Fruit fly (Drosophila melanogaster) whole organism, embryonic: ENCODE data around the gene frm.

ENCODE experiments used
- BEAF-32 ChIP-seq: fragments of 200-800 bp; sonication (Bioruptor generic); optimal IDR thresholded peaks from 3 replicates; lab custom pipeline; 2017; ENCODE audit warnings: missing biosample characterization, missing genetic modification characterization, mild to moderate bottlenecking, moderate library complexity, missing genetic modification reagents
- BtbVII ChIP-seq: fragments of 200-800 bp; sonication (Bioruptor generic); optimal IDR thresholded peaks from 3 replicates; lab custom pipeline; 2017; ENCODE audit warnings: missing biosample characterization, mild to moderate bottlenecking, missing genetic modification characterization
- CG10565 ChIP-seq: fragments of 200-800 bp; sonication (Bioruptor generic); optimal IDR thresholded peaks from 3 replicates; lab custom pipeline; 2016; ENCODE audit warnings: missing biosample characterization, mild to moderate bottlenecking, missing genetic modification characterization
- CG10979 ChIP-seq: fragments of 200-800 bp; sonication (Bioruptor generic); optimal IDR thresholded peaks from 2 replicates; lab custom pipeline; 2018; ENCODE audit warnings: missing biosample characterization, mild to moderate bottlenecking, missing genetic modification characterization, moderate library complexity
- CG11504 ChIP-seq: fragments of 200-800 bp; sonication (Bioruptor generic); optimal IDR thresholded peaks from 3 replicates; lab custom pipeline; 2019; ENCODE audit warnings: missing biosample characterization, mild to moderate bottlenecking, missing genetic modification characterization, moderate library complexity
- CG11695 ChIP-seq: fragments of 200-800 bp; sonication (Bioruptor generic); IDR thresholded peaks from 3 replicates; pipeline ENCODE4 v1.3.6; 2022; ENCODE audit warnings: missing biosample characterization, missing genetic modification characterization
- CG13287 ChIP-seq: fragments of 200-800 bp; sonication (Bioruptor generic); IDR thresholded peaks from 2 replicates; pipeline ENCODE4 v1.3.6; 2022; ENCODE audit warnings: missing biosample characterization, missing genetic modification characterization; ENCODE audit not compliant: partially characterized antibody
- CG13424 ChIP-seq: fragments of 200-800 bp; sonication (Bioruptor generic); optimal IDR thresholded peaks from 2 replicates; lab custom pipeline; 2019; ENCODE audit warnings: missing biosample characterization, mild to moderate bottlenecking, missing genetic modification characterization, moderate library complexity
- CG13624 ChIP-seq: fragments of 200-800 bp; sonication (Bioruptor generic); optimal IDR thresholded peaks from 2 replicates; lab custom pipeline; 2016; ENCODE audit warnings: missing biosample characterization, missing genetic modification characterization
- CG13894 ChIP-seq: fragments of 200-800 bp; sonication (Bioruptor generic); optimal IDR thresholded peaks from 3 replicates; lab custom pipeline; 2018; ENCODE audit warnings: missing biosample characterization, mild to moderate bottlenecking, missing genetic modification characterization, moderate library complexity
- CG14667 ChIP-seq: fragments of 200-800 bp; sonication (Bioruptor generic); IDR thresholded peaks from 2 replicates; pipeline ENCODE4 v1.3.6; 2022; ENCODE audit warnings: missing biosample characterization, missing genetic modification characterization
- CG17385 ChIP-seq: fragments of 200-800 bp; sonication (Bioruptor generic); optimal IDR thresholded peaks from 3 replicates; lab custom pipeline; 2018; ENCODE audit warnings: missing biosample characterization, mild to moderate bottlenecking, missing genetic modification characterization
- CG17568 ChIP-seq: fragments of 200-800 bp; sonication (Bioruptor generic); optimal IDR thresholded peaks from 2 replicates; lab custom pipeline; 2018; ENCODE audit warnings: missing biosample characterization, mild to moderate bottlenecking, missing genetic modification characterization, moderate library complexity
- CG17612 ChIP-seq: fragments of 200-800 bp; sonication (Bioruptor generic); IDR thresholded peaks from 2 replicates; pipeline ENCODE4 v1.3.6; 2022; ENCODE audit warnings: missing biosample characterization, missing genetic modification characterization
- CG18011 ChIP-seq: fragments of 200-800 bp; sonication (Bioruptor generic); optimal IDR thresholded peaks from 2 replicates; lab custom pipeline; 2017; ENCODE audit warnings: missing biosample characterization, missing genetic modification characterization, mild to moderate bottlenecking, moderate library complexity, missing genotype
- CG30020 ChIP-seq: fragments of 200-800 bp; optimal IDR thresholded peaks from 2 replicates; lab custom pipeline; 2019; ENCODE audit warnings: missing biosample characterization, mild to moderate bottlenecking, missing genetic modification characterization, moderate library complexity
- CG3407 ChIP-seq: fragments of 200-800 bp; sonication (Bioruptor generic); optimal IDR thresholded peaks from 2 replicates; lab custom pipeline; 2018; ENCODE audit warnings: missing biosample characterization, mild to moderate bottlenecking, missing genetic modification characterization
- CG4854 ChIP-seq: fragments of 200-800 bp; sonication (Bioruptor generic); optimal IDR thresholded peaks from 2 replicates; lab custom pipeline; 2016; ENCODE audit warnings: missing biosample characterization, missing genetic modification characterization, inconsistent platforms
- CG5180 ChIP-seq: fragments of 200-800 bp; sonication (Bioruptor generic); optimal IDR thresholded peaks from 3 replicates; lab custom pipeline; 2017; ENCODE audit warnings: missing biosample characterization, missing genetic modification characterization, mild to moderate bottlenecking, moderate library complexity, missing genetic modification reagents
- CG7786 ChIP-seq: fragments of 200-800 bp; sonication (Bioruptor generic); optimal IDR thresholded peaks from 2 replicates; lab custom pipeline; 2016; ENCODE audit warnings: missing biosample characterization, missing genetic modification characterization
- CG7987 ChIP-seq: fragments of 200-800 bp; sonication (Bioruptor generic); optimal IDR thresholded peaks from 2 replicates; lab custom pipeline; 2018; ENCODE audit warnings: missing biosample characterization, mild to moderate bottlenecking, missing genetic modification characterization, moderate library complexity
- Dll ChIP-seq: fragments of 200-800 bp; sonication (Bioruptor generic); IDR thresholded peaks from 4 replicates; pipeline ENCODE4 v1.3.6; 2022; ENCODE audit warnings: missing biosample characterization, missing genetic modification characterization; ENCODE audit not compliant: partially characterized antibody
- Dp ChIP-seq: fragments of 200-800 bp; sonication (Bioruptor generic); optimal IDR thresholded peaks from 2 replicates; lab custom pipeline; 2018; ENCODE audit warnings: missing biosample characterization, mild to moderate bottlenecking, missing genetic modification characterization, moderate library complexity
- Ets65A ChIP-seq: fragments of 200-800 bp; sonication (Bioruptor generic); peaks from one replicate; lab custom pipeline; 2016; ENCODE audit warnings: missing biosample characterization, missing genetic modification characterization
- Hmx ChIP-seq: fragments of 200-800 bp; sonication (Bioruptor generic); optimal IDR thresholded peaks from 2 replicates; lab custom pipeline; 2016; ENCODE audit warnings: missing biosample characterization, missing genetic modification characterization
- Nf-YC ChIP-seq: fragments of 200-800 bp; optimal IDR thresholded peaks from 3 replicates; lab custom pipeline; 2019; ENCODE audit warnings: missing biosample characterization, mild to moderate bottlenecking, missing genetic modification characterization, moderate library complexity
- NfI ChIP-seq: fragments of 200-800 bp; sonication (Bioruptor generic); optimal IDR thresholded peaks from 3 replicates; lab custom pipeline; 2018; ENCODE audit warnings: missing biosample characterization, mild to moderate bottlenecking, missing genetic modification characterization, moderate library complexity
- Oaz ChIP-seq: fragments of 200-800 bp; sonication (Bioruptor generic); IDR thresholded peaks from 2 replicates; pipeline ENCODE4 v1.3.6; 2022; ENCODE audit warnings: missing biosample characterization, missing genetic modification characterization
- Stat92E ChIP-seq, 3 experiments: fragments of >200 bp in 2 of 3; fragments of 200-800 bp in 1 of 3; sonication (Bioruptor generic) in 1 of 3; optimal IDR thresholded peaks; 2 replicates each; lab custom pipeline; 2017 to 2019; ENCODE audit warnings: missing biosample characterization in 3 of 3, missing genetic modification characterization in 3 of 3, mild to moderate bottlenecking in 1 of 3, moderate library complexity in 1 of 3
- Taf1 ChIP-seq: fragments of 200-800 bp; sonication (Bioruptor generic); IDR thresholded peaks from 2 replicates; pipeline ENCODE4 v1.3.6; 2022; ENCODE audit warnings: missing biosample characterization, missing genetic modification characterization
- Xrp1 ChIP-seq: fragments of 200-800 bp; sonication (Bioruptor generic); IDR thresholded peaks from 2 replicates; pipeline ENCODE4 v1.3.6; 2022; ENCODE audit warnings: missing biosample characterization, missing genetic modification characterization
- YL-1 ChIP-seq: fragments of 200-800 bp; sonication (Bioruptor generic); optimal IDR thresholded peaks from 3 replicates; lab custom pipeline; 2017; ENCODE audit warnings: missing biosample characterization, mild to moderate bottlenecking, missing genetic modification characterization
- ase ChIP-seq: fragments of 200-800 bp; sonication (Bioruptor generic); IDR thresholded peaks from 3 replicates; pipeline ENCODE4 v1.3.6; 2022; ENCODE audit warnings: missing biosample characterization, missing genetic modification characterization
- az2 ChIP-seq: fragments of 200-800 bp; sonication (Bioruptor generic); optimal IDR thresholded peaks from 3 replicates; lab custom pipeline; 2016; ENCODE audit warnings: missing biosample characterization, missing genetic modification characterization
- dan ChIP-seq: fragments of 200-800 bp; sonication (Bioruptor generic); IDR thresholded peaks from 2 replicates; pipeline ENCODE4 v1.3.6; 2022; ENCODE audit warnings: missing biosample characterization, missing genetic modification characterization
- emc ChIP-seq: fragments of 200-800 bp; sonication (Bioruptor generic); optimal IDR thresholded peaks from 2 replicates; lab custom pipeline; 2016; ENCODE audit warnings: missing biosample characterization, missing genetic modification characterization
- fd3F ChIP-seq: fragments of 200-800 bp; sonication (Bioruptor generic); optimal IDR thresholded peaks from 2 replicates; lab custom pipeline; 2018; ENCODE audit warnings: missing biosample characterization, mild to moderate bottlenecking, missing genetic modification characterization, moderate library complexity
- grn ChIP-seq: fragments of 200-800 bp; sonication (Bioruptor generic); optimal IDR thresholded peaks from 3 replicates; lab custom pipeline; 2017; ENCODE audit warnings: missing biosample characterization, missing genetic modification characterization
- kah ChIP-seq: fragments of 200-800 bp; sonication (Bioruptor generic); optimal IDR thresholded peaks from 2 replicates; lab custom pipeline; 2018; ENCODE audit warnings: missing biosample characterization, mild to moderate bottlenecking, missing genetic modification characterization
- lilli ChIP-seq: fragments of 200-800 bp; sonication (Bioruptor generic); optimal IDR thresholded peaks from 3 replicates; lab custom pipeline; 2016; ENCODE audit warnings: missing biosample characterization, missing genetic modification characterization
- oc ChIP-seq: fragments of 200-800 bp; sonication (Bioruptor generic); optimal IDR thresholded peaks from 2 replicates; lab custom pipeline; 2018; ENCODE audit warnings: missing biosample characterization, mild to moderate bottlenecking, missing genetic modification characterization, moderate library complexity
- pb ChIP-seq: fragments of 200-800 bp; sonication (Bioruptor generic); optimal IDR thresholded peaks from 3 replicates; lab custom pipeline; 2016; ENCODE audit warnings: missing biosample characterization, missing genetic modification characterization
- ro ChIP-seq: fragments of 200-800 bp; sonication (Bioruptor generic); IDR thresholded peaks from 2 replicates; pipeline ENCODE4 v1.3.6; 2022; ENCODE audit warnings: missing biosample characterization, missing genetic modification characterization
- slou ChIP-seq: fragments of 200-800 bp; sonication (Bioruptor generic); optimal IDR thresholded peaks from 3 replicates; lab custom pipeline; 2016; ENCODE audit warnings: missing biosample characterization, missing genetic modification characterization
- toy ChIP-seq: fragments of 200-800 bp; sonication (Bioruptor generic); IDR thresholded peaks from 2 replicates; pipeline ENCODE4 v1.3.6; 2022; ENCODE audit warnings: missing biosample characterization, missing genetic modification characterization
- tx ChIP-seq: fragments of 200-800 bp; sonication (Bioruptor generic); optimal IDR thresholded peaks from 2 replicates; lab custom pipeline; 2016; ENCODE audit warnings: missing biosample characterization, missing genetic modification characterization
- unc-4 ChIP-seq: fragments of 200-800 bp; sonication (Bioruptor generic); IDR thresholded peaks from 2 replicates; pipeline ENCODE4 v1.3.6; 2022; ENCODE audit warnings: missing biosample characterization, missing genetic modification characterization; ENCODE audit not compliant: partially characterized antibody
- vfl ChIP-seq: fragments of 200-800 bp; sonication (Bioruptor generic); optimal IDR thresholded peaks from 2 replicates; lab custom pipeline; 2016; ENCODE audit warnings: missing biosample characterization, missing genetic modification characterization
- wek ChIP-seq: fragments of 200-800 bp; sonication (Bioruptor generic); optimal IDR thresholded peaks from 3 replicates; lab custom pipeline; 2018; ENCODE audit warnings: missing biosample characterization, mild to moderate bottlenecking, missing genetic modification characterization, moderate library complexity
- zf30C ChIP-seq: fragments of 200-800 bp; sonication (Bioruptor generic); optimal IDR thresholded peaks from 3 replicates; lab custom pipeline; 2018; ENCODE audit warnings: missing biosample characterization, mild to moderate bottlenecking, missing genetic modification characterization

The frm gene

DNA sequence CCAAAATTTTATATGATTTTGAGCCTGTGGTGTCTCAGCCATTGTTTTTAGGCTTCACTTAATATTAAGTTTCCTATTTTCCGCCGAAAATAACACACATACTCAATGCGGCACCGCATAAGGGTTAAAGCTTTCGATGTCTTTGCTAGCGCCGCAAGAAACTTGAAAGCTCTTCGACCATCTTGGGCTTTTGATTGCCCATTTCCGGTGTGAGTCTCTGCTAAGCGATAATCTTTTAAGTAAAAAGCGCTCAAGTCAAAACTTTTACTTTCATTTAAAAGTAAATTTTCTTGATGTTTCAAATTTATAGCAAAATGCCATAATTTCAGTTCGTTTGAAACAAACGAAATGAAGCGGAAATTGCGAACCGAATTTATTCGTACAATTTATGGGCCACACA, 39.0 kb downstream of the frm start (continued):
- TF ChIP-seq CG13894 (tag; lab: Kevin White, UChicago) (no peak), oc (tag; lab: Kevin White, UChicago) (peak; percentile 87), CG13624 (GFP tag; lab: Kevin White, UChicago) (peak; percentile 92), CG5180 (GFP tag; lab: Kevin White, UChicago) (peak; percentile 69), dan (GFP tag; lab: Robert Waterston, UW) (no peak), Ets65A (GFP tag; lab: Kevin White, UChicago) (peak; percentile 99), Xrp1 (GFP tag; lab: Robert Waterston, UW) (no peak; the same call in 1 of the 2 replicates), CG13287 (GFP tag; lab: Robert Waterston, UW) (peak; percentile 78), az2 (GFP tag; lab: Kevin White, UChicago) (peak; percentile 76), slou (GFP tag; lab: Kevin White, UChicago) (peak; percentile 76), Dll (GFP tag; lab: Robert Waterston, UW) (no peak), CG17385 (GFP tag; lab: Kevin White, UChicago) (peak; percentile 84), tx (GFP tag; lab: Kevin White, UChicago) (peak; percentile 76), vfl (GFP tag; lab: Kevin White, UChicago) (peak; percentile 78), CG10979 (tag; lab: Kevin White, UChicago) (no peak), CG17568 (GFP tag; lab: Kevin White, UChicago) (peak; percentile 89), CG7786 (GFP tag; lab: Kevin White, UChicago) (peak; percentile 62), BEAF-32 (GFP tag; lab: Kevin White, UChicago) (peak; percentile 8), Dp (GFP tag; lab: Kevin White, UChicago) (peak; percentile 35), CG3407 (GFP tag; lab: Kevin White, UChicago) (peak; percentile 84), fd3F (GFP tag; lab: Kevin White, UChicago) (peak; percentile 81), Stat92E (GFP tag; optimal IDR thresholded peaks at IDR 0.05; lab: Kevin White, UChicago) (no peak), CG4854 (GFP tag; lab: Kevin White, UChicago) (peak; percentile 91), Oaz (GFP tag; lab: Robert Waterston, UW) (peak; percentile 85), zf30C (GFP tag; lab: Kevin White, UChicago) (no peak), NfI (GFP tag; lab: Kevin White, UChicago) (peak; percentile 97), Nf-YC (no peak), grn (GFP tag; lab: Kevin White, UChicago) (peak; percentile 83), CG7987 (GFP tag; lab: Kevin White, UChicago) (peak; percentile 98), pb (GFP tag; lab: Kevin White, UChicago) (peak; percentile 87), CG11695 (peak; percentile 63; the same call in 1 of the 3 replicates), ro (GFP tag; lab: Robert Waterston, UW) (peak; percentile 27; the same call in 1 of the 2 replicates), CG10565 (GFP tag; lab: Kevin White, UChicago) (no peak), Hmx (GFP tag; lab: Kevin White, UChicago) (peak; percentile 37), CG14667 (GFP tag; lab: Robert Waterston, UW) (no peak), unc-4 (GFP tag; lab: Robert Waterston, UW) (peak; percentile 15; the same call in 1 of the 2 replicates), CG18011 (GFP tag; lab: Kevin White, UChicago) (peak; percentile 86), CG30020 (tag; lab: Kevin White, UChicago) (no peak), kah (GFP tag; lab: Kevin White, UChicago) (peak; percentile 21), CG11504 (peak; percentile 81), ase (peak; percentile 77; the same call in 2 of the 3 replicates), toy (GFP tag; lab: Robert Waterston, UW) (peak; percentile 65; the same call in 1 of the 2 replicates), CG13424 (tag; lab: Kevin White, UChicago) (peak; percentile 77), YL-1 (GFP tag; lab: Kevin White, UChicago) (peak; percentile 78), emc (GFP tag; lab: Kevin White, UChicago) (peak; percentile 81), lilli (peak; percentile 82), CG17612 (peak; percentile 78), BtbVII (GFP tag; lab: Kevin White, UChicago) (peak; percentile 86), wek (GFP tag; lab: Kevin White, UChicago) (peak; percentile 85), Taf1 (GFP tag; lab: Robert Waterston, UW) (peak; percentile 37; the same call in 1 of the 2 replicates)
